Worm (Caenorhabditis elegans): Measurements from ENCODE around the gene ref-1.
"Not testable (repeated sequence)": the region's sequence is repeated elsewhere in the genome, so short reads cannot be mapped to it uniquely, and the experiment has no call there.

ce11 chrII:10247594-10248283, 29.5 kb downstream of the ref-1 start, which contains the start of gene nrde-2:
- not testable (repeated sequence) for TF ChIP-seq nhr-11 (tag; optimal IDR thresholded peaks at IDR 0.05); blmp-1 (tag; optimal IDR thresholded peaks at IDR 0.05; ENCODE audit: insufficient read depth); unc-62 (GFP tag; optimal IDR thresholded peaks at IDR 0.05)

Data from whole organism, L2 larva.